Worm (Caenorhabditis elegans) whole organism, mixed stage, embryonic: ENCODE data around the gene R03G8.3.

Experiments
- drap-1 ChIP-seq: fragments of 200-800 bp; sonication (Bioruptor generic); optimal IDR thresholded peaks from 3 replicates; lab custom pipeline; 2018; ENCODE audit warnings: mild to moderate bottlenecking, missing genetic modification characterization, missing compliant biosample characterization
- lin-13 ChIP-seq: fragments of 150-350 bp; optimal IDR thresholded peaks from 2 replicates; lab custom pipeline; 2014; ENCODE audit warnings: missing biosample characterization, missing genetic modification characterization
- nhr-12 ChIP-seq: fragments of 150-350 bp; optimal IDR thresholded peaks from 2 replicates; lab custom pipeline; 2014; ENCODE audit warnings: missing biosample characterization, missing genetic modification characterization
- nhr-237 ChIP-seq: fragments of 150-350 bp; optimal IDR thresholded peaks from 2 replicates; lab custom pipeline; 2014; ENCODE audit warnings: missing biosample characterization, missing genetic modification characterization
- nhr-28 ChIP-seq: fragments of 150-350 bp; optimal IDR thresholded peaks from 2 replicates; lab custom pipeline; 2014; ENCODE audit warnings: missing biosample characterization, missing genetic modification characterization
- nhr-76 ChIP-seq: sonication (generic microtip); optimal IDR thresholded peaks from 2 replicates; lab custom pipeline; 2017; ENCODE audit warnings: missing biosample characterization, missing genetic modification characterization
- unc-39 ChIP-seq: fragments of 150-350 bp; optimal IDR thresholded peaks from 2 replicates; lab custom pipeline; 2014; ENCODE audit warnings: missing biosample characterization, missing genetic modification characterization
- zip-8 ChIP-seq: fragments of 150-350 bp; optimal IDR thresholded peaks from 2 replicates; lab custom pipeline; 2014; ENCODE audit warnings: missing biosample characterization, missing genetic modification characterization

- TF ChIP-seq nhr-28 (tag; lab: Kevin White, UChicago) (no peak), lin-13 (tag; lab: Kevin White, UChicago) (no peak), drap-1 (GFP tag; lab: Kevin White, UChicago) (no peak), nhr-237 (no peak), unc-39 (tag; lab: Kevin White, UChicago) (no peak), nhr-76 (no peak), zip-8 (no peak), nhr-12 (tag; lab: Kevin White, UChicago) (no peak)
These were observed 2.2 kb upstream of the R03G8.3 start for ce11 chrX:13088539-13088938.
